Worm (Caenorhabditis elegans): ENCODE data around the gene C52E2.2.
"Not testable (repeated sequence)": the region's sequence is repeated elsewhere in the genome, so short reads cannot be mapped to it uniquely, and the experiment has no call there.

Gene C52E2.2

ce11 chrII:1824329-1824728, 28.3 kb upstream of the C52E2.2 start, which contains the start of gene math-41:
math-41 (plus strand) TSS chrII:1824629.
- not testable (repeated sequence) for TF ChIP-seq nhr-2, elt-3, mls-2 (tag; optimal IDR thresholded peaks at IDR 0.05)

- TF ChIP-seq sptf-1 (tag; optimal IDR thresholded peaks at IDR 0.05): no peak
- no peak for TF ChIP-seq drap-1 (GFP tag; optimal IDR thresholded peaks at IDR 0.05)
- TF ChIP-seq nhr-12 (tag; optimal IDR thresholded peaks at IDR 0.05): no peak
- no peak for TF ChIP-seq nhr-76 (tag; optimal IDR thresholded peaks at IDR 0.05)
- TF ChIP-seq mls-2 (tag; optimal IDR thresholded peaks at IDR 0.05): no peak
- TF ChIP-seq ceh-43 (GFP tag; optimal IDR thresholded peaks at IDR 0.05): no peak
- TF ChIP-seq unc-120 (tag; optimal IDR thresholded peaks at IDR 0.05; ENCODE audit: poor library complexity, severe bottlenecking): no peak
- no peak for TF ChIP-seq blmp-1 (tag; optimal IDR thresholded peaks at IDR 0.05)
- no peak for TF ChIP-seq lin-13 (tag; optimal IDR thresholded peaks at IDR 0.05)
- no peak for TF ChIP-seq lin-32 (GFP tag; optimal IDR thresholded peaks at IDR 0.05)
- TF ChIP-seq nhr-2 (tag; optimal IDR thresholded peaks at IDR 0.05): no peak
- no peak for TF ChIP-seq pha-4 (tag; optimal IDR thresholded peaks at IDR 0.05)
- no peak for TF ChIP-seq ceh-83 (GFP tag; optimal IDR thresholded peaks at IDR 0.05)
- TF ChIP-seq zip-8 (tag; optimal IDR thresholded peaks at IDR 0.05): no peak
- no peak for TF ChIP-seq nhr-28 (tag; optimal IDR thresholded peaks at IDR 0.05)
- no peak for TF ChIP-seq tbx-8 (GFP tag; optimal IDR thresholded peaks at IDR 0.05)
Observed at ce11 chrII:1830182-1830682, 22.4 kb upstream of the C52E2.2 start, which contains the start of gene math-40. math-40 (plus strand) TSS chrII:1830632.

ce11 chrII:1831883-1832388, 20.7 kb upstream of the C52E2.2 start, which contains the start of gene math-39:
math-39 (plus strand) TSS chrII:1832338.
- TF ChIP-seq ceh-83 (GFP tag; optimal IDR thresholded peaks at IDR 0.05): no peak
- no peak for TF ChIP-seq pha-4 (tag; optimal IDR thresholded peaks at IDR 0.05)
- no peak for TF ChIP-seq ham-2 (GFP tag; optimal IDR thresholded peaks at IDR 0.05)
- TF ChIP-seq M03D4.4 (tag; optimal IDR thresholded peaks at IDR 0.05): no peak
- TF ChIP-seq unc-39 (tag; optimal IDR thresholded peaks at IDR 0.05): no peak
- no peak for TF ChIP-seq drap-1 (GFP tag; optimal IDR thresholded peaks at IDR 0.05)
- TF ChIP-seq nhr-28 (tag; optimal IDR thresholded peaks at IDR 0.05): no peak
- TF ChIP-seq ceh-39 (tag; optimal IDR thresholded peaks at IDR 0.05): no peak
- no peak for TF ChIP-seq hlh-1 (tag; optimal IDR thresholded peaks at IDR 0.05)
- no peak for TF ChIP-seq ces-1 (GFP tag; optimal IDR thresholded peaks at IDR 0.05)
- no peak for TF ChIP-seq lsy-2 (tag; optimal IDR thresholded peaks at IDR 0.05)
- TF ChIP-seq unc-62 (GFP tag; optimal IDR thresholded peaks at IDR 0.05): no peak
- TF ChIP-seq sptf-1 (tag; optimal IDR thresholded peaks at IDR 0.05): no peak
- no peak for TF ChIP-seq zip-8 (tag; optimal IDR thresholded peaks at IDR 0.05)
- TF ChIP-seq bed-3 (GFP tag; optimal IDR thresholded peaks at IDR 0.05): no peak
- no peak for TF ChIP-seq mls-2 (tag; optimal IDR thresholded peaks at IDR 0.05)
- TF ChIP-seq blmp-1 (tag; optimal IDR thresholded peaks at IDR 0.05): no peak

ce11 chrII:1836204-1836603, 16.4 kb upstream of the C52E2.2 start, which contains the start of gene T08E11.1:
T08E11.1 (plus strand) TSS chrII:1836504.
- TF ChIP-seq cnd-1 (tag; optimal IDR thresholded peaks at IDR 0.05): no peak
- TF ChIP-seq nhr-237 (tag; optimal IDR thresholded peaks at IDR 0.05): no peak
- TF ChIP-seq ceh-43 (GFP tag; optimal IDR thresholded peaks at IDR 0.05): no peak
- no peak for TF ChIP-seq lin-32 (GFP tag; optimal IDR thresholded peaks at IDR 0.05)
- no peak for TF ChIP-seq unc-62 (GFP tag; optimal IDR thresholded peaks at IDR 0.05)
- no peak for TF ChIP-seq nhr-2 (tag; optimal IDR thresholded peaks at IDR 0.05)
- TF ChIP-seq drap-1 (GFP tag; optimal IDR thresholded peaks at IDR 0.05): no peak
- TF ChIP-seq blmp-1 (tag; optimal IDR thresholded peaks at IDR 0.05): no peak
- no peak for TF ChIP-seq M03D4.4 (tag; optimal IDR thresholded peaks at IDR 0.05)
- TF ChIP-seq unc-39 (tag; optimal IDR thresholded peaks at IDR 0.05): no peak
- no peak for TF ChIP-seq ceh-83 (GFP tag; optimal IDR thresholded peaks at IDR 0.05)
- no peak for TF ChIP-seq sem-2 (GFP tag; optimal IDR thresholded peaks at IDR 0.05)
- no peak for TF ChIP-seq ztf-11 (tag; optimal IDR thresholded peaks at IDR 0.05)
- TF ChIP-seq lsy-2 (tag; optimal IDR thresholded peaks at IDR 0.05): no peak
- TF ChIP-seq nhr-12 (tag; optimal IDR thresholded peaks at IDR 0.05): no peak
- no peak for TF ChIP-seq ceh-39 (tag; optimal IDR thresholded peaks at IDR 0.05)

ce11 chrII:1842894-1843293, 9.7 kb upstream of the C52E2.2 start, which contains the start of the genes C52E2.5 and C52E2.4:
C52E2.5 (minus strand) TSS chrII:1842936.
C52E2.4 (plus strand) TSS chrII:1843145.
- no peak for TF ChIP-seq snpc-4 (tag; optimal IDR thresholded peaks at IDR 0.05)
- TF ChIP-seq unc-120 (tag; optimal IDR thresholded peaks at IDR 0.05; ENCODE audit: poor library complexity, severe bottlenecking): no peak
- TF ChIP-seq nhr-12 (tag; optimal IDR thresholded peaks at IDR 0.05): no peak
- TF ChIP-seq mep-1 (tag; optimal IDR thresholded peaks at IDR 0.05): no peak
- no peak for TF ChIP-seq ceh-83 (GFP tag; optimal IDR thresholded peaks at IDR 0.05)
- TF ChIP-seq M03D4.4 (tag; optimal IDR thresholded peaks at IDR 0.05): no peak
- no peak for TF ChIP-seq lsy-2 (tag; optimal IDR thresholded peaks at IDR 0.05)
- TF ChIP-seq elt-3 (tag; optimal IDR thresholded peaks at IDR 0.05): no peak
- no peak for TF ChIP-seq zip-8 (tag; optimal IDR thresholded peaks at IDR 0.05)
- TF ChIP-seq lin-13 (tag; optimal IDR thresholded peaks at IDR 0.05): no peak
- TF ChIP-seq ces-1 (GFP tag; optimal IDR thresholded peaks at IDR 0.05): no peak
- TF ChIP-seq mls-2 (tag; optimal IDR thresholded peaks at IDR 0.05): no peak
- TF ChIP-seq mab-5 (tag; optimal IDR thresholded peaks at IDR 0.05): no peak
- no peak for TF ChIP-seq ceh-39 (tag; optimal IDR thresholded peaks at IDR 0.05)
- no peak for TF ChIP-seq ztf-11 (tag; optimal IDR thresholded peaks at IDR 0.05)
- no peak for TF ChIP-seq flh-1 (GFP tag; optimal IDR thresholded peaks at IDR 0.05)
- TF ChIP-seq ceh-43 (GFP tag; optimal IDR thresholded peaks at IDR 0.05): no peak

Measured in whole organism, mixed stage, embryonic.